Fruit fly (Drosophila melanogaster): ENCODE results near the gene Eig71Ek.

Eig71Ek gene

DNA sequence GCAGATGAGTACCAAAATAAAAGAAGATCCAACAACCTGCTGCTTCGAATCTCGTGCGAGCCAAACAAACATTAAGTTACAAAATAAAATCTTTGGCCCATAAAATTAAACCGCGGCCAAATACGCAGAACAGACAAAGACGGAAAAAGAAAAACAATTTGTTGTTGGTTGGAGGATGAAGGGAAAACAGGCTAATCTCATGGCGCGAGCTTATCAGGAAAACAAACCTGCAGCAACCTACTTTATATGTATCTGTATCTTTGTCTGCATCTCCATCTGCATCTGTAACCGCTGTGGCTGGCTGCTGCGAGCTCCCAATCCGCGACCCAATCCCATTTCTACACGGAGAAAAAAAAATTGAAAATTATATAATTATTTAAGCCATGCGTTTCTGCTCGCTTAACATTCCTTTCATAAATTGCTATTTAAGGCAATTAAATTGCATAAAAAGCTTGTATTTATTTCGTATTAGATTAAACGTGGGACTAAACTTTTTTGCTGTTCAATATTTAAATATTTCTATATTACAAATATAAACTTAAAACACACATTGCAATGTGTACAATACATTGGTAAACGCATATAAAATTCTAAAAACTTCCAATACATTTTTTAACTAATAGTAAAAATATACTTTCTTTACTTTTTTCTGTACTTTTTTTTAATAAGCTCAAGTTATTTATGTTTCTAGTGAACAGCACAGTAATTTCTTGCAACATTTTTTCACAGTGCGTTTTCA is 31.9 kb downstream of the Eig71Ek start:
- TF ChIP-seq CG14655 (GFP tag; optimal IDR thresholded peaks at IDR 0.05) (peak; percentile 57), CG9948 (tag; optimal IDR thresholded peaks at IDR 0.05) (peak; percentile 48), Pif1A (GFP tag; optimal IDR thresholded peaks at IDR 0.05) (no peak), Pif1B (GFP tag; optimal IDR thresholded peaks at IDR 0.05) (peak; percentile 25), CG12605 (GFP tag; IDR thresholded peaks at IDR 0.05) (no peak), CG8159 (tag; optimal IDR thresholded peaks at IDR 0.05) (peak; percentile 59), CG34367 (tag; optimal IDR thresholded peaks at IDR 0.05) (peak; percentile 9), fd96Ca (GFP tag; IDR thresholded peaks at IDR 0.05) (no peak), Snoo (tag; optimal IDR thresholded peaks at IDR 0.05) (peak; percentile 4), CG15710 (tag; optimal IDR thresholded peaks at IDR 0.05) (peak; percentile 20), CG17806 (tag; optimal IDR thresholded peaks at IDR 0.05) (peak; percentile 32)

DNA sequence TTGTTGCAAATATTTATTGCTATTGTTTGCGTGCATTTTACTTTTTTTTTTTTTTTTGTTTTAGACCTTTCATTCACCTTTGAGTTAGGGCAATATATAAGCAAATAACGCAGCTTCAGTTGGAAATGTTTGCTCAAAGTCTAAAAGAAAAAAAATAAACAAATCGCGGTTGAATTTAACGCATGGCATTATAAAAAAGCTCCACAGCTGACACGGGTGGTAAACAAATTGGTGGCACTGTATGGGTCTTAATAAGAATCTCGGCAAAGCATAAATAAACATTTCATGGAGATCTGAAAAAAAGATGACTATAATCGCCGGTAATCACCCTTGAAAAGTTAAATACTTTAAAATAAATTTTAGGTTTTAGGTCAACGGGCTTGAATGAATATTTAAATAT is 33.4 kb downstream of the Eig71Ek start:
- no peak for TF ChIP-seq CG9948 (tag; optimal IDR thresholded peaks at IDR 0.05)
- no peak for TF ChIP-seq CG32121 (GFP tag; IDR thresholded peaks at IDR 0.05)
- TF ChIP-seq CG17806 (tag; optimal IDR thresholded peaks at IDR 0.05) = no peak
- TF ChIP-seq CG14655 (GFP tag; optimal IDR thresholded peaks at IDR 0.05) = no peak
- no peak for TF ChIP-seq Pif1B (GFP tag; optimal IDR thresholded peaks at IDR 0.05)
- TF ChIP-seq Snoo (tag; optimal IDR thresholded peaks at IDR 0.05) = no peak
- TF ChIP-seq D1 (tag; optimal IDR thresholded peaks at IDR 0.05) = no peak
- no peak for TF ChIP-seq CG13204 (GFP tag; optimal IDR thresholded peaks at IDR 0.05)
- no peak for TF ChIP-seq CG12605 (GFP tag; IDR thresholded peaks at IDR 0.05)
- no peak for TF ChIP-seq CG4496 (GFP tag; IDR thresholded peaks at IDR 0.05)
- no peak for TF ChIP-seq CG8159 (tag; optimal IDR thresholded peaks at IDR 0.05)

- TF ChIP-seq D1 (tag; optimal IDR thresholded peaks at IDR 0.05) = no peak
- 0 out of 3 replicates have a peak, but pooled peaks have one; percentile 48 for TF ChIP-seq CG4496 (GFP tag; IDR thresholded peaks at IDR 0.05)
- TF ChIP-seq CG10348 (GFP tag; IDR thresholded peaks at IDR 0.05) = no peak
Observed at dm6 chr3L:15695195-15695594, 34.1 kb downstream of the Eig71Ek start.

DNA sequence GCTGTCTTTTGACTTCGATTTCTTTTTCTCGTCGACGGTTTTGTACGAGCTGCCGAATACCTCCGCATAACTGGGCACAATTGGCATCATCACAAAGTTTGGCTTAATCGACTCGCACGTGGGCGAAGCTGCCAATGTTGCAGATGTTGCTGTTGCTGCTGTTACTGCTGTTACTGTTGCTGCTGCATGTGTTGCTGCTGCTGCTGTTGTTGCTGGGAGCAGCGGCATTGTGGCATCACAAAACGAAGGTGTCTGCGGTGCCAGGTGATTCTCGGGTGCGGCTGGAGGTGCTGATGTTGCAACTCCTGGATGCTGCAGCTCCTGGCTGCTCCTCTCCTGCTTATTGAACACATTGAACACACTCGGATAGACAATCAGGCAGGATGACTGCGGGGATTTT is 36.9 kb downstream of the Eig71Ek start:
- no peak for TF ChIP-seq CG17806 (tag; optimal IDR thresholded peaks at IDR 0.05)
- no peak for TF ChIP-seq Pif1B (GFP tag; optimal IDR thresholded peaks at IDR 0.05)
- TF ChIP-seq CG4496 (GFP tag; IDR thresholded peaks at IDR 0.05) = no peak
- no peak for TF ChIP-seq CG34367 (tag; optimal IDR thresholded peaks at IDR 0.05)
- TF ChIP-seq CG8159 (tag; optimal IDR thresholded peaks at IDR 0.05) = no peak
- no peak for TF ChIP-seq CG13204 (GFP tag; optimal IDR thresholded peaks at IDR 0.05)
- TF ChIP-seq CG10348 (GFP tag; IDR thresholded peaks at IDR 0.05) = no peak
- TF ChIP-seq Ets98B (GFP tag; IDR thresholded peaks at IDR 0.05) = no peak
- TF ChIP-seq fd96Ca (GFP tag; IDR thresholded peaks at IDR 0.05) = no peak
- TF ChIP-seq Pif1A (GFP tag; optimal IDR thresholded peaks at IDR 0.05) = no peak
- no peak for TF ChIP-seq gl (tag; optimal IDR thresholded peaks at IDR 0.05)
- TF ChIP-seq CG14655 (GFP tag; optimal IDR thresholded peaks at IDR 0.05) = no peak

- no peak for TF ChIP-seq Snoo (tag; optimal IDR thresholded peaks at IDR 0.05)
- no peak for TF ChIP-seq CG34367 (tag; optimal IDR thresholded peaks at IDR 0.05)
- peak; percentile 17 for TF ChIP-seq CG13204 (GFP tag; optimal IDR thresholded peaks at IDR 0.05)
- peak; percentile 26; the same call in 1 of the 2 replicates for TF ChIP-seq Ets98B (GFP tag; IDR thresholded peaks at IDR 0.05)
- peak; percentile 48; the same call in 2 of the 3 replicates for TF ChIP-seq CG4496 (GFP tag; IDR thresholded peaks at IDR 0.05)
- peak; percentile 16 for TF ChIP-seq Pif1B (GFP tag; optimal IDR thresholded peaks at IDR 0.05)
- TF ChIP-seq EcR (GFP tag; optimal IDR thresholded peaks at IDR 0.05) = peak; percentile 10
Observed at dm6 chr3L:15699626-15700337, 38.7 kb downstream of the Eig71Ek start, which contains the start of gene comm2. Gene comm2, minus strand, starts transcription at chr3L:15699850.

DNA sequence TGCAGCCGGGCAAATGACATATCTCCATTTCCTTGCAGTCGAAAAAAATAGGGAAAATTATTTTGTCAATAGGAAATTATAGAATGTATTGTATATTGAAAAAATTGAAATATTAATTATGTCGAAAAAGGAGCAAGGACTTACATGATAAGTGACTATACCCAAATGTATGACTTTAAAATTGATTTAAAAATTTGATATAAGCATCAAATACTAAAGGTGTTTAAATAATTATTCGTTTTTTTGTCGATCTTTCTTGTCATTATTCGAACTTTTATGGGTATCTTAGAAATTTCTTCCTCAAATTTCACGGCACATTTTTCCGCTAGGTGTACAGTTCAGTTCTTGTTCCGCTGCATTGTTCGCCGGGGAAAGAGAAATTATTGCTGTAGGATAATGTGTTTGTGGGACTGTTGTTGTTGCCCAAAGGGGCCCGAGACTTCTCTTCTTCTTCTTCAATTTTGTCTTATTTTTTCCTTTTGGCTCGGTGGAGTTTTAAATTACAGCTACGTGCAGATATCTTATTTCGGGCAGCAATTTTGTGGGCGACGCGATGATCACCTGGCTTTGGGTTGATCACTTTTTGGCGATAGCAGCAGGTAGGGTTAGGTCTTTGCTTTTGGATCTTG is 39.4 kb downstream of the Eig71Ek start:
- peak; percentile 47 for TF ChIP-seq Pif1A (GFP tag; optimal IDR thresholded peaks at IDR 0.05)
- peak; percentile 80 for TF ChIP-seq CG15710 (tag; optimal IDR thresholded peaks at IDR 0.05)
- TF ChIP-seq CG32121 (GFP tag; IDR thresholded peaks at IDR 0.05) = no peak
- TF ChIP-seq CG8301 (tag; optimal IDR thresholded peaks at IDR 0.05) = peak; percentile 39
- peak; percentile 82 for TF ChIP-seq CG8159 (tag; optimal IDR thresholded peaks at IDR 0.05)
- peak; percentile 85 for TF ChIP-seq D1 (tag; optimal IDR thresholded peaks at IDR 0.05)
- TF ChIP-seq CG34367 (tag; optimal IDR thresholded peaks at IDR 0.05) = peak; percentile 80
- TF ChIP-seq CG13204 (GFP tag; optimal IDR thresholded peaks at IDR 0.05) = no peak
- no peak for TF ChIP-seq EcR (GFP tag; optimal IDR thresholded peaks at IDR 0.05)
- TF ChIP-seq fd96Ca (GFP tag; IDR thresholded peaks at IDR 0.05) = no peak
- no peak for TF ChIP-seq gl (tag; optimal IDR thresholded peaks at IDR 0.05)
- peak; percentile 15 for TF ChIP-seq Pif1B (GFP tag; optimal IDR thresholded peaks at IDR 0.05)
- peak; percentile 82 for TF ChIP-seq Snoo (tag; optimal IDR thresholded peaks at IDR 0.05)
- peak; percentile 85 for TF ChIP-seq CG9948 (tag; optimal IDR thresholded peaks at IDR 0.05)
- no peak for TF ChIP-seq CG10348 (GFP tag; IDR thresholded peaks at IDR 0.05)
- peak; percentile 83 for TF ChIP-seq CG17806 (tag; optimal IDR thresholded peaks at IDR 0.05)
- TF ChIP-seq rn (GFP tag; IDR thresholded peaks at IDR 0.05) = no peak
- TF ChIP-seq CG4496 (GFP tag; IDR thresholded peaks at IDR 0.05) = no peak
- no peak for TF ChIP-seq CG12605 (GFP tag; IDR thresholded peaks at IDR 0.05)
- no peak for TF ChIP-seq Ets98B (GFP tag; IDR thresholded peaks at IDR 0.05)
- TF ChIP-seq CG14655 (GFP tag; optimal IDR thresholded peaks at IDR 0.05) = peak; percentile 73

All from whole organism, pupa.